Worm (Caenorhabditis elegans) whole organism, mixed stage, embryonic: ENCODE results near the gene F54D5.15.
A peak's percentile ranks its signal among the peaks of the same experiment; 100 is the strongest.

Experiments used
- M03D4.4 ChIP-seq: sonication (generic microtip); optimal IDR thresholded peaks from 2 replicates; lab custom pipeline; 2017; ENCODE audit warnings: mild to moderate bottlenecking, missing genetic modification characterization, missing compliant biosample characterization
- bed-3 ChIP-seq: fragments of 200-800 bp; sonication (Bioruptor generic); optimal IDR thresholded peaks from 3 replicates; lab custom pipeline; 2018; ENCODE audit warnings: mild to moderate bottlenecking, missing genetic modification characterization, moderate library complexity, missing compliant biosample characterization
- blmp-1 ChIP-seq: fragments of 150-350 bp; optimal IDR thresholded peaks from 2 replicates; lab custom pipeline; 2014; ENCODE audit warnings: missing biosample characterization, missing genetic modification characterization
- ceh-43 ChIP-seq: fragments of 200-800 bp; sonication (Bioruptor generic); optimal IDR thresholded peaks from 2 replicates; lab custom pipeline; 2018; ENCODE audit warnings: mild to moderate bottlenecking, missing genetic modification characterization, moderate library complexity, missing compliant biosample characterization
- cnd-1 ChIP-seq: fragments of 200-800 bp; sonication (Bioruptor generic); optimal IDR thresholded peaks from 2 replicates; lab custom pipeline; 2018; ENCODE audit warnings: mild to moderate bottlenecking, missing genetic modification characterization, missing compliant biosample characterization
- drap-1 ChIP-seq: fragments of 200-800 bp; sonication (Bioruptor generic); optimal IDR thresholded peaks from 3 replicates; lab custom pipeline; 2018; ENCODE audit warnings: mild to moderate bottlenecking, missing genetic modification characterization, missing compliant biosample characterization
- elt-3 ChIP-seq: fragments of 150-350 bp; optimal IDR thresholded peaks from 2 replicates; lab custom pipeline; 2014; ENCODE audit warnings: missing biosample characterization, missing genetic modification characterization
- flh-1 ChIP-seq: fragments of 200-800 bp; sonication (Bioruptor generic); optimal IDR thresholded peaks from 2 replicates; lab custom pipeline; 2018; ENCODE audit warnings: mild to moderate bottlenecking, missing genetic modification characterization, moderate library complexity, missing compliant biosample characterization
- hlh-1 ChIP-seq: fragments of 150-350 bp; optimal IDR thresholded peaks from 2 replicates; lab custom pipeline; 2014; ENCODE audit warnings: missing biosample characterization, missing genetic modification reagents, missing genetic modification characterization
- lin-13 ChIP-seq: fragments of 150-350 bp; optimal IDR thresholded peaks from 2 replicates; lab custom pipeline; 2014; ENCODE audit warnings: missing biosample characterization, missing genetic modification characterization
- lin-32 ChIP-seq: fragments of 200-800 bp; sonication (Bioruptor generic); optimal IDR thresholded peaks from 2 replicates; lab custom pipeline; 2018; ENCODE audit warnings: mild to moderate bottlenecking, missing genetic modification characterization, missing compliant biosample characterization
- mab-5 ChIP-seq: fragments of 150-350 bp; optimal IDR thresholded peaks from 2 replicates; lab custom pipeline; 2014; ENCODE audit warnings: missing biosample characterization, missing genetic modification characterization
- mep-1 ChIP-seq: fragments of 150-350 bp; optimal IDR thresholded peaks from 2 replicates; lab custom pipeline; 2017; ENCODE audit warnings: missing biosample characterization, missing genetic modification reagents, missing genetic modification characterization, inconsistent platforms
- mls-2 ChIP-seq: sonication (generic microtip); optimal IDR thresholded peaks from 2 replicates; lab custom pipeline; 2016; ENCODE audit warnings: mild to moderate bottlenecking, missing genetic modification characterization, moderate library complexity, missing compliant biosample characterization
- nhr-12 ChIP-seq: fragments of 150-350 bp; optimal IDR thresholded peaks from 2 replicates; lab custom pipeline; 2014; ENCODE audit warnings: missing biosample characterization, missing genetic modification characterization
- nhr-237 ChIP-seq: fragments of 150-350 bp; optimal IDR thresholded peaks from 2 replicates; lab custom pipeline; 2014; ENCODE audit warnings: missing biosample characterization, missing genetic modification characterization
- nhr-28 ChIP-seq: fragments of 150-350 bp; optimal IDR thresholded peaks from 2 replicates; lab custom pipeline; 2014; ENCODE audit warnings: missing biosample characterization, missing genetic modification characterization
- nhr-76 ChIP-seq: sonication (generic microtip); optimal IDR thresholded peaks from 2 replicates; lab custom pipeline; 2017; ENCODE audit warnings: missing biosample characterization, missing genetic modification characterization
- pha-4 ChIP-seq: fragments of 150-350 bp; optimal IDR thresholded peaks from 2 replicates; lab custom pipeline; 2018; ENCODE audit warnings: missing biosample characterization, missing genetic modification reagents, missing genetic modification characterization
- sem-2 ChIP-seq: fragments of 200-800 bp; sonication (Bioruptor generic); optimal IDR thresholded peaks from 2 replicates; lab custom pipeline; 2018; ENCODE audit warnings: mild to moderate bottlenecking, missing genetic modification characterization, missing compliant biosample characterization
- snpc-4 ChIP-seq: fragments of 150-350 bp; optimal IDR thresholded peaks from 2 replicates; lab custom pipeline; 2014; ENCODE audit warnings: missing biosample characterization, missing genetic modification characterization
- sptf-1 ChIP-seq: sonication (generic microtip); optimal IDR thresholded peaks from 2 replicates; lab custom pipeline; 2017; ENCODE audit warnings: mild to moderate bottlenecking, missing genetic modification characterization, moderate library complexity, missing compliant biosample characterization
- tbx-8 ChIP-seq: fragments of 200-800 bp; sonication (Bioruptor generic); optimal IDR thresholded peaks from 2 replicates; lab custom pipeline; 2018; ENCODE audit warnings: mild to moderate bottlenecking, missing genetic modification characterization, moderate library complexity, missing compliant biosample characterization
- unc-120 ChIP-seq: sonication (generic microtip); optimal IDR thresholded peaks from 2 replicates; lab custom pipeline; 2017; ENCODE audit warnings: missing genetic modification characterization, missing compliant biosample characterization; ENCODE audit not compliant: poor library complexity, severe bottlenecking
- unc-39 ChIP-seq: fragments of 150-350 bp; optimal IDR thresholded peaks from 2 replicates; lab custom pipeline; 2014; ENCODE audit warnings: missing biosample characterization, missing genetic modification characterization
- unc-62 ChIP-seq: fragments of 150-350 bp; optimal IDR thresholded peaks from 2 replicates; lab custom pipeline; 2014; ENCODE audit warnings: missing biosample characterization, missing genetic modification reagents, missing genetic modification characterization
- zip-8 ChIP-seq: fragments of 150-350 bp; optimal IDR thresholded peaks from 2 replicates; lab custom pipeline; 2014; ENCODE audit warnings: missing biosample characterization, missing genetic modification characterization
- ztf-11 ChIP-seq: fragments of 150-350 bp; optimal IDR thresholded peaks from 2 replicates; lab custom pipeline; 2014; ENCODE audit warnings: missing biosample characterization, missing genetic modification characterization

F54D5.15 gene

DNA sequence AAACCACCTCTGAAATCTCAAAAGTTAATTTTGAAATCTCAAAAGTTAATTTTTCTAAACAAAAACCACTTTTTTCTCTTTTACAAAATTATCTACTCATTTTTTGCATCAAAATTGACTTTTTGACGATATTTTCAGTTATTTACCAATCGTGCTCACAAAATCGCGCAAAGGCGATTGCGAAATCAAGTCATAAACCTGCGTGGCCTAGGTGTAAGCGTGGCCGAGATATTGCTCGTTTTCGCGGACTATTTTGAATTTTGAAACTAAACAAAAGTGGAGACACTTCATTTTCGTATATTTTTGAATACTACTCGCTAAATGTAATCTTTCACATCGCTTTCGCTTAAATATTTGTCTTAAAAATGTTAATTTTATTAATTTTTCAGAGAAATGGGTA lies 14.3 kb upstream of the F54D5.15 start, which contains the start of gene smc-6:
TSS of gene smc-6 (plus strand) at position 390 of the 400 bp plus-strand sequence.
- TF ChIP-seq mep-1 (tag; lab: Kevin White, UChicago) (peak; percentile 32), nhr-28 (no peak)

DNA sequence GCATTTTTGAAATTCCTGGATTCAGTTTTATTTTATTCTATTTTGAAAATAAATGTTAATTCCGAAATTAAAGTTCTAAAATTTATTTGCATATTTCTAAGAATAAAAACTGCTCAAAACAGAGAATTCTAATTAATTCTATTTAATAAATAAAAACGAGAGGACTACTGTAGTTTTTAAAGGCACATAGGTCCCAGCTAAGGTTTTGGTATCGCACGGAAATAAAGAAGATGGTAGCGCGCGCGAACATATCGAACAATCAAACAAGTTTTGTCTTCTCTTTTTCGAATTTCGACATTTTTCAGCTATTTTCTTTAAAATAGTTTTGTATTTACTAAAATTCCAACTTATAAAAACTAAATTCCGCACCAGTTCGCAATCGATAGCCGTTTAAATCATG lies 13.8 kb upstream of the F54D5.15 start:
- TF ChIP-seq mls-2 (tag; lab: Kevin White, UChicago): no peak
- no peak for TF ChIP-seq unc-39 (tag; lab: Kevin White, UChicago)
- no peak for TF ChIP-seq elt-3 (tag; lab: Kevin White, UChicago)
- TF ChIP-seq tbx-8 (GFP tag; lab: Kevin White, UChicago): no peak
- no peak for TF ChIP-seq blmp-1 (tag; lab: Kevin White, UChicago)
- no peak for TF ChIP-seq lin-13 (tag; lab: Kevin White, UChicago)
- TF ChIP-seq flh-1 (GFP tag; lab: Kevin White, UChicago): no peak
- no peak for TF ChIP-seq nhr-237 (tag; lab: Kevin White, UChicago)
- TF ChIP-seq sptf-1 (tag; lab: Kevin White, UChicago): no peak
- TF ChIP-seq mab-5 (tag; lab: Kevin White, UChicago): no peak
- TF ChIP-seq pha-4 (tag; lab: Kevin White, UChicago): no peak
- no peak for TF ChIP-seq hlh-1 (tag; lab: Kevin White, UChicago)
- TF ChIP-seq, all 35 proteins: peak for 0

DNA sequence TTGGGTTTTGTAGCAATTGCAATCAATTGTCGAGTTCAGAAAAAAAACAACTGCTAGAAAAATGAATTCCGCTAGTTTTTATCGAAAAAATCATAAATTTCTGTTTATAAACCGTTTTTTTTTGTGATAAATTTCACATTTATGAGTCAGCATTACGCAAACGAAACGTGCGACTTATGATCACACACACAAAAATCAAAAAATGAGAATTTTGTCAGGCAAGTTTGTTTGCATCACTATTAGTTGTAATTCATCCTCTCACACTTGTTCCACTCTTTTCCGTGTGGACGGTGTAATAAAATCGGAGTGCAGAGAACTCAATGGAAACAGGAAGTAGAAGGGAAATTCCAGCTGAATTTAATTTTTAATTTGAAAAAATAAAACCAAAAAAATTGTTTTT lies 13.4 kb upstream of the F54D5.15 start, which contains the start of gene pcs-1:
TSS of gene pcs-1 (minus strand) at position 344 of the 400 bp plus-strand sequence.
- TF ChIP-seq nhr-237 (tag; lab: Kevin White, UChicago) (no peak), hlh-1 (tag; lab: Kevin White, UChicago) (peak; percentile 20), cnd-1 (tag; lab: Kevin White, UChicago) (no peak), nhr-28 (no peak), sem-2 (GFP tag; lab: Kevin White, UChicago) (no peak), M03D4.4 (tag; lab: Kevin White, UChicago) (no peak)
- TF ChIP-seq, all 35 proteins: peak for 1

DNA sequence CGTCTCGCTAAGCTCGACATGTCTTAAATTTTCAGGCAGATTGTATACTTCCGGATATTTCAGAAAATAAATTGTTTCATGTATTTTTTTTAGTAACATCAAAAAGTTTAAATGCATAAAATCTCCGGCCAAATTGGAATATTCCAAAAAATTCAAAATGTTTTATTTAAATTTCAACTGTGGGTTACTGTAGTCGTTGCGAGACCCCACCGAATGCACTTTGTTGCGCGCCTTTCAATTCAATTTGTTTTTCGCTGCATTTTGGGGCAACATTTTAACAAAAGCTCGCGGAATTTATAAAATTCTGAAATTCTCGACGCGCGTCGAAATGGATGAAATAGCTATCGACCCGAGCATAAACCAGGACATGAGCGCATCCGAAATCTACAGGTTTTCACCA lies 8.9 kb upstream of the F54D5.15 start, which contains the start of gene F54D5.2:
TSS of gene F54D5.2 (plus strand) at position 237 of the 400 bp plus-strand sequence.
- TF ChIP-seq snpc-4 (tag; lab: Kevin White, UChicago) (no peak), mep-1 (tag; lab: Kevin White, UChicago) (no peak), bed-3 (GFP tag; lab: Kevin White, UChicago) (no peak), unc-120 (tag; lab: Kevin White, UChicago) (no peak), flh-1 (GFP tag; lab: Kevin White, UChicago) (no peak), drap-1 (GFP tag; lab: Kevin White, UChicago) (no peak), lin-32 (no peak), elt-3 (tag; lab: Kevin White, UChicago) (no peak), nhr-237 (tag; lab: Kevin White, UChicago) (no peak), nhr-12 (tag; lab: Kevin White, UChicago) (no peak), sptf-1 (tag; lab: Kevin White, UChicago) (no peak), ceh-43 (GFP tag; lab: Kevin White, UChicago) (no peak), hlh-1 (tag; lab: Kevin White, UChicago) (no peak), mab-5 (tag; lab: Kevin White, UChicago) (no peak), mls-2 (tag; lab: Kevin White, UChicago) (no peak), ztf-11 (tag; lab: Kevin White, UChicago) (no peak), M03D4.4 (tag; lab: Kevin White, UChicago) (no peak), unc-62 (GFP tag; lab: Kevin White, UChicago) (no peak), nhr-76 (tag; lab: Kevin White, UChicago) (no peak)

DNA sequence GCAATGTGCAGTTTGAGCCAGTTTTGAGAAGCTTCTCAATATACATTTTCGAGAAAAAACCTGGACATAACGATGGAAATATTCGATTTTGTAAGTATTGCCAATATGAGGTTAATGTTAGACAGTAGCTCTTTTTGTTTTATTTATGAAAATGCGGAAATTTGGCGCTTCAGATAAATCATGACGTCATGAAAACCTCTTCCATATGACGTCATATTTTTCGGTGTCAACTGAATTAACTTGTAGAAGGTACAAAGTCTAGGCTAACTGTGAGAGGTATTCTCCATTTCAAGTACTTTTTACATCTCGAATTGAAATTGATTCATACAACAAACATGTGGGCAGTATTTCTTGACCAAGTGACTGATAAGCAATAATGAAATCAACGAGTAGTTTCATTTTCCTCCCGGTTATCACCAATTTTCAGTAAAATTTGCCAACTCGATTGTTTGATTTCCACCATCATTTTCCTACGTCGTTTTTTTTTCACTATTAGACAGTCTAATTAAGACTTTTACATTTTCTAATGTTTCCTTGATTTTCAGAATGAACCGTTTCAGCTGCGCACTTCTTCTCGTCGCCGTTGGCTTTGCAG lies 7.3 kb upstream of the F54D5.15 start, which contains the start of gene F54D5.3:
TSS of gene F54D5.3 (plus strand) at position 546 of the 595 bp plus-strand sequence.
- TF ChIP-seq zip-8 (tag; lab: Kevin White, UChicago) (peak; percentile 98), lin-13 (tag; lab: Kevin White, UChicago) (no peak)
- TF ChIP-seq, all 35 proteins: peak for 1
